Worm (Caenorhabditis elegans): Measurements from ENCODE around the gene C11D2.4.

DNA sequence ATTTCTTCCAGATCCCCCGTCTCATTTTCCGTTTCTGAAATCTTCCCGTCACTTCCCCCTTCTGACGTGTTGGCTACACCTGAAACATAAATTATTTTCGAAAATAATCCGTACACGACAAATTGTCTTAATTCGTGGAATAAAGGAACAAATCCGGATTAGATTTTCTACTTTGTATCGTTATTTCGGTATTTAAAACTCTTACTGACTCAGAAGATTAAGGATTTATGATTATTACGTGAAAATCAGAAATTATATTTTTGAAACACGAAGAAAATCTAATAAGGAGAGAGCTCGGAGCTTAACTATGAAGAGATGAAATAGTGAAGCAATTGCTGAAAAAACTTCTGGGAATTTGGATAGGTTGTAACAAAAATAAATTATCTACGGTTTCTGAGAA lies 7.4 kb downstream of the C11D2.4 start:
- TF ChIP-seq nhr-11 (tag; optimal IDR thresholded peaks at IDR 0.05) (no peak), sem-4 (tag; optimal IDR thresholded peaks at IDR 0.05) (no peak), skn-1 (tag; optimal IDR thresholded peaks at IDR 0.05) (no peak), mdl-1 (tag; optimal IDR thresholded peaks at IDR 0.05) (no peak)
